Fruit fly (Drosophila melanogaster) whole organism, embryonic: Measurements from ENCODE around the gene Sfp26Ad.

Experiments used
- ATbp ChIP-seq: fragments of 200-800 bp; sonication (Bioruptor generic); optimal IDR thresholded peaks from 2 replicates; lab custom pipeline; 2017; ENCODE audit warnings: missing biosample characterization, mild to moderate bottlenecking, missing genetic modification characterization, missing genetic modification reagents
- Bdp1 ChIP-seq: fragments of 200-800 bp; sonication (Bioruptor generic); optimal IDR thresholded peaks from 3 replicates; lab custom pipeline; 2016; ENCODE audit warnings: missing biosample characterization, missing genetic modification characterization
- Blimp-1 ChIP-seq: fragments of 200-800 bp; sonication (Bioruptor generic); optimal IDR thresholded peaks from 3 replicates; lab custom pipeline; 2018; ENCODE audit warnings: missing biosample characterization, missing genetic modification characterization, mild to moderate bottlenecking, moderate library complexity, missing genetic modification reagents
- BtbVII ChIP-seq: fragments of 200-800 bp; sonication (Bioruptor generic); optimal IDR thresholded peaks from 3 replicates; lab custom pipeline; 2017; ENCODE audit warnings: missing biosample characterization, mild to moderate bottlenecking, missing genetic modification characterization
- CG10543 ChIP-seq: fragments of 200-800 bp; sonication (Bioruptor generic); optimal IDR thresholded peaks from 3 replicates; lab custom pipeline; 2017; ENCODE audit warnings: missing biosample characterization, mild to moderate bottlenecking, missing genetic modification characterization, moderate library complexity
- CG11560 ChIP-seq: fragments of 200-800 bp; sonication (Bioruptor generic); IDR thresholded peaks from 3 replicates; pipeline ENCODE4 v1.3.6; 2022; ENCODE audit warnings: missing biosample characterization, missing genetic modification characterization
- CG14050 ChIP-seq: fragments of 200-800 bp; sonication (Bioruptor generic); IDR thresholded peaks from 3 replicates; pipeline ENCODE4 v1.3.6; 2022; ENCODE audit warnings: missing biosample characterization, missing genetic modification characterization
- CG15269 ChIP-seq: fragments of 200-800 bp; sonication (Bioruptor generic); optimal IDR thresholded peaks from 2 replicates; lab custom pipeline; 2018; ENCODE audit warnings: missing biosample characterization, mild to moderate bottlenecking, missing genetic modification characterization, moderate library complexity
- CG16813 ChIP-seq: fragments of 200-800 bp; sonication (Bioruptor generic); IDR thresholded peaks from 3 replicates; pipeline ENCODE4 v1.3.6; 2022; ENCODE audit warnings: missing biosample characterization, missing genetic modification characterization; ENCODE audit not compliant: partially characterized antibody
- CG16815 ChIP-seq: fragments of 200-800 bp; sonication (Bioruptor generic); optimal IDR thresholded peaks from 3 replicates; lab custom pipeline; 2017; ENCODE audit warnings: missing biosample characterization, mild to moderate bottlenecking, missing genetic modification characterization
- CG17359 ChIP-seq: fragments of 200-800 bp; sonication (Bioruptor generic); optimal IDR thresholded peaks from 3 replicates; lab custom pipeline; 2018; ENCODE audit warnings: missing biosample characterization, mild to moderate bottlenecking, missing genetic modification characterization, moderate library complexity
- CG2120 ChIP-seq: fragments of 200-800 bp; sonication (Bioruptor generic); optimal IDR thresholded peaks from 3 replicates; lab custom pipeline; 2016; ENCODE audit warnings: missing biosample characterization, missing genetic modification characterization
- CG2199 ChIP-seq: fragments of 200-800 bp; sonication (Bioruptor generic); IDR thresholded peaks from 3 replicates; pipeline ENCODE4 v1.3.6; 2022; ENCODE audit warnings: missing biosample characterization, missing genetic modification characterization
- CG2875 ChIP-seq: fragments of 200-800 bp; sonication (Bioruptor generic); optimal IDR thresholded peaks from 2 replicates; lab custom pipeline; 2017; ENCODE audit warnings: missing biosample characterization, mild to moderate bottlenecking, missing genetic modification characterization, missing genetic modification reagents
- CG3281 ChIP-seq: fragments of 200-800 bp; sonication (Bioruptor generic); optimal IDR thresholded peaks from 3 replicates; lab custom pipeline; 2017; ENCODE audit warnings: missing biosample characterization, mild to moderate bottlenecking, missing genetic modification characterization
- CG3407 ChIP-seq: fragments of 200-800 bp; sonication (Bioruptor generic); optimal IDR thresholded peaks from 2 replicates; lab custom pipeline; 2018; ENCODE audit warnings: missing biosample characterization, mild to moderate bottlenecking, missing genetic modification characterization
- CG34224 ChIP-seq: fragments of 200-800 bp; sonication (Bioruptor generic); IDR thresholded peaks from 3 replicates; pipeline ENCODE4 v1.3.6; 2022; ENCODE audit warnings: missing biosample characterization, missing genetic modification characterization; ENCODE audit not compliant: partially characterized antibody
- CG3995 ChIP-seq: fragments of 200-800 bp; sonication (Bioruptor generic); optimal IDR thresholded peaks from 3 replicates; lab custom pipeline; 2016; ENCODE audit warnings: missing biosample characterization, missing genetic modification characterization
- CG4404 ChIP-seq: fragments of 200-800 bp; sonication (Bioruptor generic); IDR thresholded peaks from 2 replicates; pipeline ENCODE4 v1.3.6; 2022; ENCODE audit warnings: missing biosample characterization, missing genetic modification characterization
- CG4730 ChIP-seq: fragments of 200-800 bp; sonication (Bioruptor generic); IDR thresholded peaks from 2 replicates; pipeline ENCODE4 v1.3.6; 2022; ENCODE audit warnings: missing biosample characterization, missing genetic modification characterization
- CG4854 ChIP-seq: fragments of 200-800 bp; sonication (Bioruptor generic); optimal IDR thresholded peaks from 2 replicates; lab custom pipeline; 2016; ENCODE audit warnings: missing biosample characterization, missing genetic modification characterization, inconsistent platforms
- CG7745 ChIP-seq: fragments of 200-800 bp; sonication (Bioruptor generic); optimal IDR thresholded peaks from 2 replicates; lab custom pipeline; 2018; ENCODE audit warnings: missing biosample characterization, mild to moderate bottlenecking, missing genetic modification characterization, moderate library complexity
- CG8290 ChIP-seq, 3 experiments: fragments of 200-800 bp; sonication (Bioruptor generic); optimal IDR thresholded peaks; 2 replicates each; lab custom pipeline; 2016 to 2019; ENCODE audit warnings: missing biosample characterization in 3 of 3, missing genetic modification characterization in 3 of 3, mild to moderate bottlenecking in 2 of 3, moderate library complexity in 1 of 3
- CoRest ChIP-seq: fragments of 200-800 bp; sonication (Bioruptor generic); optimal IDR thresholded peaks from 3 replicates; lab custom pipeline; 2018; ENCODE audit warnings: missing biosample characterization, mild to moderate bottlenecking, missing genetic modification characterization, moderate library complexity
- D ChIP-seq, 2 experiments: fragments of 200-800 bp in 1 of 2; fragments of >200 bp in 1 of 2; sonication (Bioruptor generic) in 1 of 2; optimal IDR thresholded peaks; 2 replicates in 1 of 2; 3 replicates in 1 of 2; lab custom pipeline; 2017; ENCODE audit warnings: mild to moderate bottlenecking in 1 of 2, missing biosample characterization in 1 of 2, missing genetic modification characterization in 1 of 2, missing genetic modification reagents in 1 of 2
- Dip2 ChIP-seq: fragments of 200-800 bp; sonication (Bioruptor generic); IDR thresholded peaks from 2 replicates; pipeline ENCODE4 v1.3.6; 2022; ENCODE audit warnings: missing biosample characterization, missing genetic modification characterization
- Dref ChIP-seq: fragments of 200-800 bp; sonication (Bioruptor generic); IDR thresholded peaks from 2 replicates; pipeline ENCODE4 v1.3.6; 2022; ENCODE audit warnings: missing biosample characterization, missing genetic modification characterization
- H2.0 ChIP-seq: fragments of 200-800 bp; sonication (Bioruptor generic); IDR thresholded peaks from 2 replicates; pipeline ENCODE4 v1.3.6; 2022; ENCODE audit warnings: missing biosample characterization, missing genetic modification characterization
- Hand ChIP-seq: fragments of 200-800 bp; sonication (Bioruptor generic); optimal IDR thresholded peaks from 2 replicates; lab custom pipeline; 2017; ENCODE audit warnings: mild to moderate bottlenecking, missing biosample characterization, missing genetic modification reagents, missing genetic modification characterization
- Jarid2 ChIP-seq: fragments of 200-800 bp; sonication (Bioruptor generic); optimal IDR thresholded peaks from 3 replicates; lab custom pipeline; 2017; ENCODE audit warnings: mild to moderate bottlenecking, missing biosample characterization, missing genetic modification reagents, missing genetic modification characterization
- Oli ChIP-seq: fragments of 200-800 bp; sonication (Bioruptor generic); optimal IDR thresholded peaks from 2 replicates; lab custom pipeline; 2018; ENCODE audit warnings: missing biosample characterization, mild to moderate bottlenecking, missing genetic modification characterization, moderate library complexity
- Opbp ChIP-seq: fragments of 200-800 bp; sonication (Bioruptor generic); IDR thresholded peaks from 3 replicates; pipeline ENCODE4 v1.3.6; 2022; ENCODE audit warnings: missing biosample characterization, missing genetic modification characterization; ENCODE audit not compliant: partially characterized antibody
- Taf1 ChIP-seq: fragments of 200-800 bp; sonication (Bioruptor generic); IDR thresholded peaks from 2 replicates; pipeline ENCODE4 v1.3.6; 2022; ENCODE audit warnings: missing biosample characterization, missing genetic modification characterization
- Vsx1 ChIP-seq: fragments of 200-800 bp; sonication (Bioruptor generic); optimal IDR thresholded peaks from 2 replicates; lab custom pipeline; 2017; ENCODE audit warnings: missing biosample characterization, mild to moderate bottlenecking, missing genetic modification characterization, missing genetic modification reagents
- ci ChIP-seq: fragments of 200-800 bp; sonication (Bioruptor generic); IDR thresholded peaks from 3 replicates; pipeline ENCODE4 v1.3.6; 2022; ENCODE audit warnings: missing biosample characterization, missing genetic modification characterization
- crp ChIP-seq, 2 experiments: fragments of 200-800 bp; sonication (Bioruptor generic); optimal IDR thresholded peaks; 2 replicates in 1 of 2; 3 replicates in 1 of 2; lab custom pipeline; 2017; ENCODE audit warnings: missing biosample characterization in 2 of 2, missing genetic modification characterization in 2 of 2, mild to moderate bottlenecking in 1 of 2, moderate library complexity in 1 of 2
- dmrt11E ChIP-seq: fragments of 200-800 bp; sonication (Bioruptor generic); optimal IDR thresholded peaks from 3 replicates; lab custom pipeline; 2018; ENCODE audit warnings: missing biosample characterization, mild to moderate bottlenecking, missing genetic modification characterization, moderate library complexity
- inv ChIP-seq: fragments of 200-800 bp; sonication (Bioruptor generic); IDR thresholded peaks from 2 replicates; pipeline ENCODE4 v1.3.6; 2022; ENCODE audit warnings: missing biosample characterization, missing genetic modification characterization; ENCODE audit not compliant: partially characterized antibody
- jigr1 ChIP-seq: fragments of 200-800 bp; sonication (Bioruptor generic); IDR thresholded peaks from 3 replicates; pipeline ENCODE4 v1.3.6; 2022; ENCODE audit warnings: missing biosample characterization, missing genetic modification characterization
- lmd ChIP-seq: fragments of 200-800 bp; sonication (Bioruptor generic); IDR thresholded peaks from 2 replicates; pipeline ENCODE4 v1.3.6; 2022; ENCODE audit warnings: missing biosample characterization, missing genetic modification characterization
- mirr ChIP-seq: fragments of 200-800 bp; sonication (Bioruptor generic); optimal IDR thresholded peaks from 3 replicates; lab custom pipeline; 2018; ENCODE audit warnings: missing biosample characterization, mild to moderate bottlenecking, missing genetic modification characterization
- pfk ChIP-seq: fragments of 200-800 bp; sonication (Bioruptor generic); optimal IDR thresholded peaks from 2 replicates; lab custom pipeline; 2018; ENCODE audit warnings: missing biosample characterization, mild to moderate bottlenecking, missing genetic modification characterization, moderate library complexity
- pros ChIP-seq: fragments of 200-800 bp; sonication (Bioruptor generic); optimal IDR thresholded peaks from 3 replicates; lab custom pipeline; 2019; ENCODE audit warnings: missing biosample characterization, mild to moderate bottlenecking, missing genetic modification characterization, moderate library complexity
- ro ChIP-seq: fragments of 200-800 bp; sonication (Bioruptor generic); IDR thresholded peaks from 2 replicates; pipeline ENCODE4 v1.3.6; 2022; ENCODE audit warnings: missing biosample characterization, missing genetic modification characterization
- slbo ChIP-seq: fragments of 200-800 bp; sonication (Bioruptor generic); IDR thresholded peaks from 2 replicates; pipeline ENCODE4 v1.3.6; 2022; ENCODE audit warnings: missing biosample characterization, missing genetic modification characterization
- so ChIP-seq: fragments of 200-800 bp; sonication (Bioruptor generic); IDR thresholded peaks from 3 replicates; pipeline ENCODE4 v1.3.6; 2022; ENCODE audit warnings: missing biosample characterization, missing genetic modification characterization
- tin ChIP-seq: fragments of 200-800 bp; sonication (Bioruptor generic); optimal IDR thresholded peaks from 3 replicates; lab custom pipeline; 2016; ENCODE audit warnings: missing biosample characterization, missing genetic modification characterization
- tup ChIP-seq: fragments of 200-800 bp; sonication (Bioruptor generic); optimal IDR thresholded peaks from 2 replicates; lab custom pipeline; 2016; ENCODE audit warnings: missing biosample characterization, mild to moderate bottlenecking, missing genetic modification characterization, moderate library complexity
- zen ChIP-seq: fragments of 200-800 bp; sonication (Bioruptor generic); optimal IDR thresholded peaks from 3 replicates; lab custom pipeline; 2018; ENCODE audit warnings: missing biosample characterization, mild to moderate bottlenecking, missing genetic modification characterization, moderate library complexity

Gene Sfp26Ad

dm6 chr2L:5972005-5972404, 28.9 kb upstream of the Sfp26Ad start (continued):
- TF ChIP-seq inv (GFP tag; lab: Robert Waterston, UW) (no peak), jigr1 (no peak), tin (GFP tag; lab: Kevin White, UChicago) (no peak), Hand (GFP tag; lab: Kevin White, UChicago) (no peak), Bdp1 (GFP tag; lab: Kevin White, UChicago) (no peak), CG16813 (GFP tag; lab: Robert Waterston, UW) (no peak), so (GFP tag; lab: Robert Waterston, UW) (peak; percentile 73; the same call in 2 of the 3 replicates), dmrt11E (peak; percentile 17), CG11560 (0 out of 3 replicates have a peak, but pooled peaks have one; percentile 31), pros (no peak), D (optimal IDR thresholded peaks at IDR 0.05; lab: Kevin White, UChicago) (no peak), D (GFP tag; optimal IDR thresholded peaks at IDR 0.05; lab: Kevin White, UChicago) (no peak), CG17359 (peak; percentile 24), ci (GFP tag; lab: Robert Waterston, UW) (no peak), CoRest (tag; lab: Kevin White, UChicago) (no peak), mirr (GFP tag; lab: Kevin White, UChicago) (no peak), CG7745 (no peak), CG2875 (no peak), Dip2 (GFP tag; lab: Robert Waterston, UW) (no peak), CG15269 (tag; lab: Kevin White, UChicago) (peak; percentile 48), Blimp-1 (peak; percentile 43), tup (GFP tag; lab: Kevin White, UChicago) (no peak), CG3995 (GFP tag; lab: Kevin White, UChicago) (no peak), CG4404 (GFP tag; lab: Robert Waterston, UW) (no peak), CG14050 (GFP tag; lab: Robert Waterston, UW) (no peak), BtbVII (GFP tag; lab: Kevin White, UChicago) (no peak), CG34224 (GFP tag; lab: Robert Waterston, UW) (no peak), zen (tag; lab: Kevin White, UChicago) (no peak), lmd (GFP tag; lab: Robert Waterston, UW) (peak; percentile 77), CG16815 (peak; percentile 9), ATbp (peak; percentile 27), CG4730 (GFP tag; lab: Robert Waterston, UW) (0 out of 2 replicates have a peak, but pooled peaks have one; percentile 10), CG2199 (GFP tag; lab: Robert Waterston, UW) (no peak), pfk (GFP tag; lab: Kevin White, UChicago) (no peak), H2.0 (GFP tag; lab: Robert Waterston, UW) (peak; percentile 12; the same call in 1 of the 2 replicates), CG3407 (no peak), Taf1 (GFP tag; lab: Robert Waterston, UW) (peak; percentile 40; the same call in 1 of the 2 replicates), Opbp (no peak), Dref (no peak), CG8290 (GFP tag; optimal IDR thresholded peaks at IDR 0.05; lab: Kevin White, UChicago) (no peak), CG8290 (tag; optimal IDR thresholded peaks at IDR 0.05; lab: Kevin White, UChicago) (peak in 1 of 2 experiments; percentile 60), Jarid2 (GFP tag; lab: Kevin White, UChicago) (no peak), Vsx1 (GFP tag; lab: Kevin White, UChicago) (no peak), CG2120 (GFP tag; lab: Kevin White, UChicago) (peak; percentile 57), CG10543 (GFP tag; lab: Kevin White, UChicago) (no peak), crp (GFP tag; optimal IDR thresholded peaks at IDR 0.05; lab: Kevin White, UChicago) (no peak), ro (GFP tag; lab: Robert Waterston, UW) (no peak), slbo (GFP tag; lab: Robert Waterston, UW) (peak; percentile 72), Oli (peak; percentile 37), CG3281 (GFP tag; lab: Kevin White, UChicago) (peak; percentile 4), CG4854 (GFP tag; lab: Kevin White, UChicago) (no peak)
